Worm (Caenorhabditis elegans) whole organism, L2 larva: Measurements from ENCODE around the gene nhr-102.

Experiments
- C34F6.9 ChIP-seq: fragments of 150-350 bp; optimal IDR thresholded peaks from 2 replicates; lab custom pipeline; 2014; ENCODE audit warnings: missing biosample characterization, missing genetic modification characterization
- R02D3.7 ChIP-seq: fragments of 150-350 bp; optimal IDR thresholded peaks from 2 replicates; lab custom pipeline; 2014; ENCODE audit warnings: missing biosample characterization, missing genetic modification characterization
- ama-1 ChIP-seq: fragments of 150-350 bp; optimal IDR thresholded peaks from 2 replicates; lab custom pipeline; 2018; ENCODE audit warnings: inconsistent platforms
- ceh-16 ChIP-seq: fragments of 150-350 bp; optimal IDR thresholded peaks from 2 replicates; lab custom pipeline; 2014; ENCODE audit warnings: missing biosample characterization, missing genetic modification characterization
- ceh-82 ChIP-seq: fragments of 150-350 bp; optimal IDR thresholded peaks from 2 replicates; lab custom pipeline; 2014; ENCODE audit warnings: missing biosample characterization, missing genetic modification characterization
- dmd-4 ChIP-seq: sonication (generic microtip); optimal IDR thresholded peaks from 2 replicates; lab custom pipeline; 2017; ENCODE audit warnings: missing biosample characterization, missing genetic modification characterization
- egl-27 ChIP-seq: sonication (generic microtip); optimal IDR thresholded peaks from 3 replicates; lab custom pipeline; 2017; ENCODE audit warnings: missing biosample characterization, missing genetic modification reagents, missing genetic modification characterization
- fos-1 ChIP-seq: fragments of 150-350 bp; optimal IDR thresholded peaks from 2 replicates; lab custom pipeline; 2014; ENCODE audit warnings: missing biosample characterization, missing genetic modification characterization
- mdl-1 ChIP-seq, 2 experiments: fragments of 150-350 bp in 1 of 2; sonication (generic microtip) in 1 of 2; optimal IDR thresholded peaks; 2 replicates each; lab custom pipeline; 2017; ENCODE audit warnings: missing biosample characterization in 2 of 2, missing genetic modification characterization in 2 of 2
- nhr-129 ChIP-seq: fragments of 150-350 bp; optimal IDR thresholded peaks from 2 replicates; lab custom pipeline; 2014; ENCODE audit warnings: missing biosample characterization, missing genetic modification characterization
- nhr-21 ChIP-seq: fragments of 150-350 bp; optimal IDR thresholded peaks from 2 replicates; lab custom pipeline; 2014; ENCODE audit warnings: missing biosample characterization, missing genetic modification characterization
- nhr-25 ChIP-seq: fragments of 150-350 bp; sonication (generic microtip); optimal IDR thresholded peaks from 3 replicates; lab custom pipeline; 2014; ENCODE audit warnings: missing biosample characterization, missing genetic modification characterization
- peb-1 ChIP-seq: fragments of 150-350 bp; optimal IDR thresholded peaks from 2 replicates; lab custom pipeline; 2014; ENCODE audit warnings: missing biosample characterization, missing genetic modification characterization
- ztf-11 ChIP-seq: sonication (generic microtip); optimal IDR thresholded peaks from 2 replicates; lab custom pipeline; 2017; ENCODE audit warnings: missing biosample characterization, missing genetic modification characterization

DNA sequence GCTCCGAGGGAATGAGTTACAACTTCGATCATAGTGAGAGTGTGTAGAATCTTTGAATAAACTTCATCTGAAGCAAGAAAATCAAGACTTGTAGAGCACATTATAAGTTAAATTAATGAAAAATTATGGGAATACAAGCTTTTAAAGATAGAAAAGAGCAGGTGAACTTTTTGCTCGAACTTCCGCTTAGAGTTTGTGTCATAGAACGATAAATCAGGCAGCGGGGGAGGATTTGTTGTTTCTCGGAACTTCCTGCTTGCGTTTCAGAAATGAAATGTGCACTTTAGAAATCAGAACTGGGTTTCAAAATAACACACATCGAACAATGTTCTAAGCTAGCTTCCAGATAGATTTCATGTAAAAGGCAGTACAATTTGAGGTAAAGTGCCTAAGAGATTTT is 35.1 kb downstream of the nhr-102 start, which contains the start of gene srh-149:
- no peak for TF ChIP-seq ceh-16 (tag; lab: Kevin White, UChicago)
- TF ChIP-seq ztf-11 (tag; lab: Kevin White, UChicago), result no peak
- no peak for TF ChIP-seq R02D3.7 (tag; lab: Kevin White, UChicago)
- no peak for TF ChIP-seq fos-1 (tag; lab: Kevin White, UChicago)
- no peak for TF ChIP-seq nhr-25 (tag; lab: Kevin White, UChicago)
- no peak for TF ChIP-seq ama-1 (lab: Kevin White, UChicago)
- no peak for TF ChIP-seq peb-1 (tag; lab: Kevin White, UChicago)
- no peak for TF ChIP-seq nhr-129
- no peak for TF ChIP-seq nhr-21 (tag; lab: Kevin White, UChicago)
- no peak for TF ChIP-seq C34F6.9 (tag; lab: Kevin White, UChicago)
- TF ChIP-seq dmd-4 (tag; lab: Kevin White, UChicago), result no peak
- TF ChIP-seq ceh-82 (tag; lab: Kevin White, UChicago), result no peak
- TF ChIP-seq mdl-1 (tag; optimal IDR thresholded peaks at IDR 0.05; lab: Kevin White, UChicago), result no peak
- TF ChIP-seq egl-27 (tag; lab: Kevin White, UChicago), result no peak
